Worm (Caenorhabditis elegans): ENCODE measurements around the gene shc-3.
A peak's percentile ranks its signal among the peaks of the same experiment; 100 is the strongest.

shc-3 gene

DNA sequence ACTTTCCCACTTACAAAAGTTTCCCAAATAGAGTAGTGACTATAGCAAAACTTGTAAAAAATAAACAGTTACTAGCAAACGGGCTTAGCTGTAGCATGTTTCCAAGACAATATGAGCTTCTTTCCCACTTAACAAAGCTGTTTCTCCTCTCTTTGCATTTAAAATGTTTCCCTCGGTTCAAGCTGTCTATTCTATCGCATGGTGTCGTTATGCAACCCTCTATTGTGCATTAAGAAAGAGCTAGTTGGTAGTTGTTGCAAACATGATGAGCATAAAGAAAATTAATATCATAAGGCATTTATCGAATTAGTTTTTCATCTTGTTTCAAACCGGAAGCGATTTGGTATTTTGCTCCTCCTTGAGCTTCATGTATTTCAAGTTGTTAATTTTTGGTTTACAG lies 5.5 kb downstream of the shc-3 start, which contains the start of gene poml-1:
TSS of gene poml-1 (minus strand) at position 101 of the 400 bp plus-strand sequence.
- TF ChIP-seq K09A11.1 (tag; optimal IDR thresholded peaks at IDR 0.05; ENCODE audit: insufficient read depth) (no peak), T23F11.4 (GFP tag; optimal IDR thresholded peaks at IDR 0.05) (no peak), zip-5 (tag; optimal IDR thresholded peaks at IDR 0.05) (no peak), odd-2 (tag; optimal IDR thresholded peaks at IDR 0.05) (no peak), pat-9 (tag; optimal IDR thresholded peaks at IDR 0.05) (no peak), ttx-3 (tag; optimal IDR thresholded peaks at IDR 0.05) (no peak)

DNA sequence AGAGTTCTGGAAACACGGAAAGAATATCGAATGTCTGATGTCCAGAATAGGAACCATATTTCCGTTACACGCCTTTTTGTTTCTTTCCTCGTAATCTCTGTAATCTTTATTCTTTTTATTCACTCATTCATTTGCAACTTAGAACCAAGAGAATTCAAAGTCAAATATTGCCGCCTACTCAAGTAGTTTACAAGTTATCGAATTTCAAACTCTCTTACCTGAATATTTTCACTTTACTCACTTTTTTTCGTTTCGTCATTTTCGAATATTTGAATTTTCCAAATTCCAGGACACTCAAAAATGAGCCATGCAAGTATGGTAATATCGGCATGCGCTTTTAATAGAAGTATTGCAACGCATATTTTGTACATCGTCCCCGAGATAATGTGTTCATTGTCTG lies 7.0 kb downstream of the shc-3 start, which contains the start of gene K11E4.6:
TSS of gene K11E4.6 (plus strand) at position 301 of the 400 bp plus-strand sequence.
- no peak for TF ChIP-seq ceh-34 (tag; optimal IDR thresholded peaks at IDR 0.05)
- TF ChIP-seq rnt-1 (tag; optimal IDR thresholded peaks at IDR 0.05), result no peak
- TF ChIP-seq ceh-19 (GFP tag; optimal IDR thresholded peaks at IDR 0.05), result no peak
- TF ChIP-seq sox-2 (GFP tag; IDR thresholded peaks at IDR 0.05), result no peak
- TF ChIP-seq nfya-1 (tag; optimal IDR thresholded peaks at IDR 0.05), result no peak
- TF ChIP-seq pros-1 (tag; optimal IDR thresholded peaks at IDR 0.05), result no peak
- TF ChIP-seq lin-11 (tag; optimal IDR thresholded peaks at IDR 0.05), result no peak
- no peak for TF ChIP-seq ttx-3 (tag; optimal IDR thresholded peaks at IDR 0.05)
- no peak for TF ChIP-seq elt-2 (tag; optimal IDR thresholded peaks at IDR 0.05)
- no peak for TF ChIP-seq pqm-1 (tag; optimal IDR thresholded peaks at IDR 0.05)
- TF ChIP-seq mec-3 (tag; optimal IDR thresholded peaks at IDR 0.05; ENCODE audit: borderline replicate concordance), result no peak
- TF ChIP-seq zip-5 (tag; optimal IDR thresholded peaks at IDR 0.05), result no peak
- TF ChIP-seq hlh-15 (tag; optimal IDR thresholded peaks at IDR 0.05), result no peak
- no peak for TF ChIP-seq unc-86 (tag; optimal IDR thresholded peaks at IDR 0.05)
- no peak for TF ChIP-seq ceh-22 (tag; optimal IDR thresholded peaks at IDR 0.05)
- no peak for TF ChIP-seq dve-1 (tag; optimal IDR thresholded peaks at IDR 0.05)
- TF ChIP-seq ref-2 (tag; optimal IDR thresholded peaks at IDR 0.05), result no peak

DNA sequence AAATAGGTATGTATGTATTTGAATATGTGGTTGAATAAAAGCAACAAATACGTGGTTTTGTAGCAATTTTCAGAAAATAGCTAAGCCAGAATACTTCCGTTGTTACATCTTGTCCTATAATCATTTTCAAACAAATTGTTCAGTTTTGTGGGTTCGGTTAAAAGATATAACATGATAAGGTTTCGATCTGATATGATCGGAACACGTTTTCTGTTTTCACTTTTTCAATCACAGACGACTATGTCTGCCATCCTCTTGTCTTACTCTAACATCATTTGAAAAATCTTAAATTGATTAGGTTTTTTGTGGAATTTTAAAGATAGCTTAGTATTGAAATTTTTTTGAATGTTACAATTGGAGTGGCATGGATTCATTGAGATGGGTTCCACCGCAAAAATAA lies 8.9 kb downstream of the shc-3 start:
- TF ChIP-seq zip-5 (tag; optimal IDR thresholded peaks at IDR 0.05), result no peak
- no peak for TF ChIP-seq elt-4 (tag; optimal IDR thresholded peaks at IDR 0.05)
- no peak for TF ChIP-seq pag-3 (tag; optimal IDR thresholded peaks at IDR 0.05; ENCODE audit: borderline replicate concordance)
- no peak for TF ChIP-seq dve-1 (tag; optimal IDR thresholded peaks at IDR 0.05)
- no peak for TF ChIP-seq fax-1 (tag; optimal IDR thresholded peaks at IDR 0.05)
- no peak for TF ChIP-seq unc-3 (GFP tag; conservative IDR thresholded peaks at IDR 0.05)
- no peak for TF ChIP-seq unc-3 (tag; optimal IDR thresholded peaks at IDR 0.05)
- no peak for TF ChIP-seq ceh-34 (tag; optimal IDR thresholded peaks at IDR 0.05)

DNA sequence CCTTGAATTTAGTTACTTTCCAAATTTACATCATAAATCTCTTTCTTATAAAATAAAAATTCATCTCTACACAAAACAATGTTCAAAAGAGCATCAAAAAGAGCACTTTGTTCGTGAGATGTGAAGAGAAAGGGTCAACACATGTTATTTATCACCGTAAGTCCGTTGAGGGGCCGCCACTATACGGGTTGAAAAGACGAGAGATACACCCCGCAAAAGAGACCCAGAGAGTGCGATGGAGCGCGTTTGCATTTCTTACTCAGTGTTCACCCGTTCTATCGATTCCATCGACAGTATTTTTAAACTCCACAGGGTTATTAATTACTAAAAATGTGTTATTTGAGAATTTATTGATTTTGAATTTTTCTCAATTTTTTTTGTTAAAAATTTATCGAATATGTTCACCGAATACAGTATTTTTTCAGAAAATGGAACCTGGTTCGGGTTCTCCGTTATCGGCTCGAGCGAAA lies 9.6 kb downstream of the shc-3 start, which contains the start of gene pix-1:
TSS of gene pix-1 (plus strand) at position 420 of the 470 bp plus-strand sequence.
- TF ChIP-seq ceh-31 (tag; optimal IDR thresholded peaks at IDR 0.05) (peak; percentile 32), pros-1 (tag; optimal IDR thresholded peaks at IDR 0.05) (no peak), unc-3 (GFP tag; conservative IDR thresholded peaks at IDR 0.05) (no peak), unc-3 (tag; optimal IDR thresholded peaks at IDR 0.05) (no peak), ceh-18 (tag; optimal IDR thresholded peaks at IDR 0.05) (peak; percentile 10), fkh-10 (GFP tag; optimal IDR thresholded peaks at IDR 0.05) (no peak), elt-2 (tag; optimal IDR thresholded peaks at IDR 0.05) (no peak), ceh-30 (tag; optimal IDR thresholded peaks at IDR 0.05) (no peak), ceh-22 (tag; optimal IDR thresholded peaks at IDR 0.05) (no peak), lim-6 (tag; optimal IDR thresholded peaks at IDR 0.05) (no peak), sdc-2 (tag; optimal IDR thresholded peaks at IDR 0.05) (peak; percentile 66), tbx-2 (tag; optimal IDR thresholded peaks at IDR 0.05) (peak; percentile 9), C08G9.2 (tag; optimal IDR thresholded peaks at IDR 0.05) (no peak), ceh-34 (tag; optimal IDR thresholded peaks at IDR 0.05) (peak; percentile 0), nhr-232 (tag; optimal IDR thresholded peaks at IDR 0.05) (no peak), nhr-11 (tag; optimal IDR thresholded peaks at IDR 0.05) (no peak), unc-42 (tag; optimal IDR thresholded peaks at IDR 0.05) (no peak), unc-86 (tag; optimal IDR thresholded peaks at IDR 0.05) (no peak), K02D7.2 (tag; optimal IDR thresholded peaks at IDR 0.05) (no peak), pag-3 (tag; optimal IDR thresholded peaks at IDR 0.05; ENCODE audit: borderline replicate concordance) (no peak), unc-55 (GFP tag; optimal IDR thresholded peaks at IDR 0.05) (no peak), nfya-1 (tag; optimal IDR thresholded peaks at IDR 0.05) (peak; percentile 46), ceh-45 (GFP tag; IDR thresholded peaks at IDR 0.05) (no peak), ceh-48 (tag; optimal IDR thresholded peaks at IDR 0.05) (peak; percentile 14), dve-1 (tag; optimal IDR thresholded peaks at IDR 0.05) (no peak), hlh-8 (tag; optimal IDR thresholded peaks at IDR 0.05) (peak; percentile 76), ama-1 (optimal IDR thresholded peaks at IDR 0.05) (no peak), mec-3 (tag; optimal IDR thresholded peaks at IDR 0.05; ENCODE audit: borderline replicate concordance) (no peak), ceh-14 (tag; optimal IDR thresholded peaks at IDR 0.05) (no peak), ceh-2 (tag; optimal IDR thresholded peaks at IDR 0.05) (no peak), pha-2 (tag; optimal IDR thresholded peaks at IDR 0.05) (no peak), pat-9 (tag; optimal IDR thresholded peaks at IDR 0.05) (no peak), lin-11 (tag; optimal IDR thresholded peaks at IDR 0.05) (no peak)
